Worm (Caenorhabditis elegans) whole organism, L4 larva: Measurements from ENCODE around the gene syx-2.

Source experiments
- cey-2 ChIP-seq: sonication (generic microtip); optimal IDR thresholded peaks from 3 replicates; lab custom pipeline; 2017; ENCODE audit warnings: missing genetic modification characterization, mild to moderate bottlenecking, missing compliant biosample characterization, antibody characterized with exemption, borderline replicate concordance; ENCODE audit not compliant: insufficient read depth
- gei-8 ChIP-seq: fragments of 200-800 bp; sonication (Bioruptor generic); optimal IDR thresholded peaks from 2 replicates; lab custom pipeline; 2018; ENCODE audit warnings: mild to moderate bottlenecking, missing genetic modification characterization, missing compliant biosample characterization
- nhr-102 ChIP-seq: sonication (generic microtip); optimal IDR thresholded peaks from 2 replicates; lab custom pipeline; 2016; ENCODE audit warnings: mild to moderate bottlenecking, missing genetic modification characterization, moderate library complexity, missing compliant biosample characterization
- pqm-1 ChIP-seq: sonication (generic microtip); optimal IDR thresholded peaks from 2 replicates; lab custom pipeline; 2017; ENCODE audit warnings: missing biosample characterization, missing genetic modification characterization
- unc-39 ChIP-seq: sonication (generic microtip); optimal IDR thresholded peaks from 2 replicates; lab custom pipeline; 2017; ENCODE audit warnings: missing biosample characterization, missing genetic modification characterization
- zfp-3 ChIP-seq: fragments of 200-800 bp; sonication (Bioruptor generic); conservative IDR thresholded peaks from 2 replicates; pipeline ENCODE4 v1.3.6; 2022; ENCODE audit warnings: missing genetic modification reagents, missing genetic modification characterization, missing compliant biosample characterization

- no peak for TF ChIP-seq pqm-1 (tag; lab: Kevin White, UChicago)
- TF ChIP-seq gei-8: no peak
- no peak for TF ChIP-seq cey-2
- no peak for TF ChIP-seq nhr-102 (tag; lab: Kevin White, UChicago)
- no peak for TF ChIP-seq zfp-3 (GFP tag; lab: Robert Waterston, UW)
- TF ChIP-seq unc-39 (tag; lab: Kevin White, UChicago): no peak
Measured at ce11 chrX:13948810-13949209, 11.1 kb upstream of the syx-2 start, which contains the start of gene alg-1.
